Fruit fly (Drosophila melanogaster) whole organism, embryonic: Measurements from ENCODE around the gene net.
A peak's percentile ranks its signal among the peaks of the same experiment; 100 is the strongest.

Source experiments
- Ada2b ChIP-seq: fragments of 200-800 bp; sonication (Bioruptor generic); IDR thresholded peaks from 2 replicates; pipeline ENCODE4 v1.3.6; 2022; ENCODE audit warnings: missing biosample characterization, missing genetic modification characterization
- Antp ChIP-seq: fragments of 200-800 bp; sonication (Bioruptor generic); optimal IDR thresholded peaks from 3 replicates; lab custom pipeline; 2016; ENCODE audit warnings: missing biosample characterization, missing genetic modification characterization
- BtbVII ChIP-seq: fragments of 200-800 bp; sonication (Bioruptor generic); optimal IDR thresholded peaks from 3 replicates; lab custom pipeline; 2017; ENCODE audit warnings: missing biosample characterization, mild to moderate bottlenecking, missing genetic modification characterization
- CG12155 ChIP-seq: fragments of 200-800 bp; sonication (Bioruptor generic); optimal IDR thresholded peaks from 3 replicates; lab custom pipeline; 2016; ENCODE audit warnings: missing biosample characterization, missing genetic modification characterization
- CG12391 ChIP-seq: fragments of 200-800 bp; sonication (Bioruptor generic); optimal IDR thresholded peaks from 3 replicates; lab custom pipeline; 2018; ENCODE audit warnings: missing biosample characterization, mild to moderate bottlenecking, missing genetic modification characterization, moderate library complexity
- CG13894 ChIP-seq: fragments of 200-800 bp; sonication (Bioruptor generic); optimal IDR thresholded peaks from 3 replicates; lab custom pipeline; 2018; ENCODE audit warnings: missing biosample characterization, mild to moderate bottlenecking, missing genetic modification characterization, moderate library complexity
- CG15514 ChIP-seq: fragments of 200-800 bp; sonication (Bioruptor generic); optimal IDR thresholded peaks from 3 replicates; lab custom pipeline; 2017; ENCODE audit warnings: missing biosample characterization, missing genetic modification characterization, mild to moderate bottlenecking, moderate library complexity, missing genetic modification reagents
- CG2199 ChIP-seq: fragments of 200-800 bp; sonication (Bioruptor generic); IDR thresholded peaks from 3 replicates; pipeline ENCODE4 v1.3.6; 2022; ENCODE audit warnings: missing biosample characterization, missing genetic modification characterization
- CG30403 ChIP-seq: fragments of 200-800 bp; sonication (Bioruptor generic); optimal IDR thresholded peaks from 3 replicates; lab custom pipeline; 2016; ENCODE audit warnings: missing biosample characterization, missing genetic modification characterization
- CG3065 ChIP-seq: fragments of 200-800 bp; sonication (Bioruptor generic); optimal IDR thresholded peaks from 2 replicates; lab custom pipeline; 2016; ENCODE audit warnings: missing biosample characterization, missing genetic modification characterization
- CG31441 ChIP-seq: fragments of 200-800 bp; sonication (Bioruptor generic); IDR thresholded peaks from 2 replicates; pipeline ENCODE4 v1.3.6; 2022; ENCODE audit warnings: missing biosample characterization, missing genetic modification characterization
- CG3163 ChIP-seq: fragments of 200-800 bp; sonication (Bioruptor generic); optimal IDR thresholded peaks from 3 replicates; lab custom pipeline; 2016; ENCODE audit warnings: missing biosample characterization, missing genetic modification characterization
- CG32532 ChIP-seq: fragments of 200-800 bp; sonication (Bioruptor generic); IDR thresholded peaks from 2 replicates; pipeline ENCODE4 v1.3.6; 2022; ENCODE audit warnings: missing biosample characterization, missing genetic modification characterization
- CG3407 ChIP-seq: fragments of 200-800 bp; sonication (Bioruptor generic); optimal IDR thresholded peaks from 2 replicates; lab custom pipeline; 2018; ENCODE audit warnings: missing biosample characterization, mild to moderate bottlenecking, missing genetic modification characterization
- CG34376 ChIP-seq: fragments of 200-800 bp; sonication (Bioruptor generic); optimal IDR thresholded peaks from 2 replicates; lab custom pipeline; 2018; ENCODE audit warnings: missing biosample characterization, mild to moderate bottlenecking, missing genetic modification characterization
- CG4424 ChIP-seq: fragments of 200-800 bp; sonication (Bioruptor generic); optimal IDR thresholded peaks from 3 replicates; lab custom pipeline; 2016; ENCODE audit warnings: missing biosample characterization, missing genetic modification characterization
- CG7372 ChIP-seq: fragments of 200-800 bp; sonication (Bioruptor generic); IDR thresholded peaks from 2 replicates; pipeline ENCODE4 v1.3.6; 2022; ENCODE audit warnings: missing biosample characterization, missing genetic modification characterization
- CG8388 ChIP-seq: fragments of 200-800 bp; sonication (Bioruptor generic); optimal IDR thresholded peaks from 2 replicates; lab custom pipeline; 2019; ENCODE audit warnings: missing biosample characterization, mild to moderate bottlenecking, missing genetic modification characterization, moderate library complexity
- CHES-1-like ChIP-seq: fragments of 200-800 bp; sonication (Bioruptor generic); optimal IDR thresholded peaks from 2 replicates; lab custom pipeline; 2016; ENCODE audit warnings: missing biosample characterization, missing genetic modification characterization
- Dbx ChIP-seq: fragments of 200-800 bp; sonication (Bioruptor generic); IDR thresholded peaks from 3 replicates; pipeline ENCODE4 v1.3.6; 2022; ENCODE audit warnings: missing biosample characterization, missing genetic modification characterization
- Gsc ChIP-seq: fragments of 200-800 bp; sonication (Bioruptor generic); IDR thresholded peaks from 2 replicates; pipeline ENCODE4 v1.3.6; 2022; ENCODE audit warnings: missing biosample characterization, missing genetic modification characterization
- Hmr ChIP-seq: fragments of 200-800 bp; sonication (Bioruptor generic); optimal IDR thresholded peaks from 3 replicates; lab custom pipeline; 2017; ENCODE audit warnings: mild to moderate bottlenecking, missing biosample characterization, missing genetic modification reagents, missing genetic modification characterization
- Hsf ChIP-seq: fragments of 200-800 bp; sonication (Bioruptor generic); optimal IDR thresholded peaks from 3 replicates; lab custom pipeline; 2016; ENCODE audit warnings: missing biosample characterization, missing genetic modification characterization
- Mad ChIP-seq: fragments of 200-800 bp; sonication (Bioruptor generic); optimal IDR thresholded peaks from 2 replicates; lab custom pipeline; 2016; ENCODE audit warnings: missing biosample characterization, missing genetic modification characterization
- Mrtf ChIP-seq: fragments of 200-800 bp; sonication (Bioruptor generic); IDR thresholded peaks from 3 replicates; pipeline ENCODE4 v1.3.6; 2022; ENCODE audit warnings: missing biosample characterization, missing genetic modification characterization
- NC2α ChIP-seq: fragments of 200-800 bp; sonication (Bioruptor generic); optimal IDR thresholded peaks from 2 replicates; lab custom pipeline; 2016; ENCODE audit warnings: missing biosample characterization, missing genetic modification characterization
- dysf ChIP-seq: fragments of 200-800 bp; sonication (Bioruptor generic); IDR thresholded peaks from 3 replicates; pipeline ENCODE4 v1.3.6; 2022; ENCODE audit warnings: missing biosample characterization, missing genetic modification characterization
- exex ChIP-seq: fragments of 200-800 bp; sonication (Bioruptor generic); optimal IDR thresholded peaks from 4 replicates; lab custom pipeline; 2018; ENCODE audit warnings: missing biosample characterization, mild to moderate bottlenecking, missing genetic modification characterization, moderate library complexity
- fd96Cb ChIP-seq: fragments of 200-800 bp; sonication (Bioruptor generic); optimal IDR thresholded peaks from 2 replicates; lab custom pipeline; 2018; ENCODE audit warnings: missing biosample characterization, mild to moderate bottlenecking, missing genetic modification characterization, moderate library complexity
- fu2 ChIP-seq: fragments of 200-800 bp; sonication (Bioruptor generic); optimal IDR thresholded peaks from 2 replicates; lab custom pipeline; 2016; ENCODE audit warnings: missing biosample characterization, missing genetic modification characterization
- grau ChIP-seq: fragments of 200-800 bp; optimal IDR thresholded peaks from 3 replicates; lab custom pipeline; 2019; ENCODE audit warnings: missing biosample characterization, mild to moderate bottlenecking, missing genetic modification characterization, moderate library complexity
- gro ChIP-seq: fragments of 200-800 bp; sonication (Bioruptor generic); optimal IDR thresholded peaks from 2 replicates; lab custom pipeline; 2016; ENCODE audit warnings: missing biosample characterization, missing genetic modification characterization
- her ChIP-seq: fragments of 200-800 bp; sonication (Bioruptor generic); optimal IDR thresholded peaks from 2 replicates; lab custom pipeline; 2016; ENCODE audit warnings: missing biosample characterization, missing genetic modification characterization
- ind ChIP-seq: fragments of 200-800 bp; sonication (Bioruptor generic); optimal IDR thresholded peaks from 3 replicates; lab custom pipeline; 2016; ENCODE audit warnings: missing biosample characterization, missing genetic modification characterization
- lab ChIP-seq: fragments of 200-800 bp; sonication (Bioruptor generic); optimal IDR thresholded peaks from 3 replicates; lab custom pipeline; 2017; ENCODE audit warnings: missing biosample characterization, missing genetic modification characterization, mild to moderate bottlenecking, moderate library complexity, missing genetic modification reagents
- lbe ChIP-seq: fragments of 200-800 bp; sonication (Bioruptor generic); optimal IDR thresholded peaks from 2 replicates; lab custom pipeline; 2016; ENCODE audit warnings: missing biosample characterization, mild to moderate bottlenecking, missing genetic modification characterization
- lmd ChIP-seq: fragments of 200-800 bp; sonication (Bioruptor generic); IDR thresholded peaks from 2 replicates; pipeline ENCODE4 v1.3.6; 2022; ENCODE audit warnings: missing biosample characterization, missing genetic modification characterization
- mam ChIP-seq: fragments of 200-800 bp; sonication (Bioruptor generic); optimal IDR thresholded peaks from 3 replicates; lab custom pipeline; 2016; ENCODE audit warnings: missing biosample characterization, missing genetic modification characterization
- odd ChIP-seq: fragments of 200-800 bp; sonication (Bioruptor generic); optimal IDR thresholded peaks from 2 replicates; lab custom pipeline; 2017; ENCODE audit warnings: missing biosample characterization, mild to moderate bottlenecking, missing genetic modification characterization
- onecut ChIP-seq: fragments of 200-800 bp; sonication (Bioruptor generic); IDR thresholded peaks from 2 replicates; pipeline ENCODE4 v1.3.6; 2022; ENCODE audit warnings: missing biosample characterization, missing genetic modification characterization
- pan ChIP-seq, 4 experiments: fragments of >200 bp in 3 of 4; fragments of 200-800 bp in 1 of 4; sonication (Bioruptor generic) in 1 of 4; optimal IDR thresholded peaks in 3 of 4; IDR thresholded peaks in 1 of 4; 2 replicates each; pipeline versions ENCODE4 v1.3.6 to Lab custom; 2017 to 2022; ENCODE audit warnings: missing biosample characterization in 2 of 4, missing genetic modification characterization in 2 of 4, mixed read lengths in 1 of 4
- phol ChIP-seq: fragments of 200-800 bp; sonication (Bioruptor generic); optimal IDR thresholded peaks from 3 replicates; lab custom pipeline; 2018; ENCODE audit warnings: missing biosample characterization, mild to moderate bottlenecking, missing genetic modification characterization, moderate library complexity
- pnt ChIP-seq: fragments of 200-800 bp; sonication (Bioruptor generic); optimal IDR thresholded peaks from 3 replicates; lab custom pipeline; 2016; ENCODE audit warnings: missing biosample characterization, missing genetic modification characterization
- row ChIP-seq: fragments of 200-800 bp; sonication (Bioruptor generic); IDR thresholded peaks from 3 replicates; pipeline ENCODE4 v1.3.6; 2022; ENCODE audit warnings: missing biosample characterization, missing genetic modification characterization
- sd ChIP-seq: fragments of 200-800 bp; sonication (Bioruptor generic); optimal IDR thresholded peaks from 3 replicates; lab custom pipeline; 2018; ENCODE audit warnings: missing biosample characterization, mild to moderate bottlenecking, missing genetic modification characterization, moderate library complexity
- twi ChIP-seq: fragments of 200-800 bp; optimal IDR thresholded peaks from 2 replicates; lab custom pipeline; 2019; ENCODE audit warnings: missing biosample characterization, mild to moderate bottlenecking, missing genetic modification characterization, moderate library complexity
- unc-4 ChIP-seq: fragments of 200-800 bp; sonication (Bioruptor generic); IDR thresholded peaks from 2 replicates; pipeline ENCODE4 v1.3.6; 2022; ENCODE audit warnings: missing biosample characterization, missing genetic modification characterization; ENCODE audit not compliant: partially characterized antibody
- vvl ChIP-seq: fragments of 200-800 bp; sonication (Bioruptor generic); IDR thresholded peaks from 2 replicates; pipeline ENCODE4 v1.3.6; 2022; ENCODE audit warnings: missing biosample characterization, missing genetic modification characterization
- zen2 ChIP-seq: fragments of 200-800 bp; sonication (Bioruptor generic); IDR thresholded peaks from 3 replicates; pipeline ENCODE4 v1.3.6; 2022; ENCODE audit warnings: missing biosample characterization, missing genetic modification characterization; ENCODE audit not compliant: partially characterized antibody

The net gene

dm6 chr2L:72752-73435 is 14.3 kb downstream of the net start (continued):
- TF ChIP-seq lab (peak; percentile 66), BtbVII (peak; percentile 4), NC2α (GFP tag; lab: Kevin White, UChicago) (peak; percentile 1), CHES-1-like (peak; percentile 67), zen2 (peak; percentile 64; the same call in 2 of the 3 replicates), her (peak; percentile 38), CG7372 (GFP tag; lab: Robert Waterston, UW) (peak; percentile 22; the same call in 1 of the 2 replicates), Mrtf (GFP tag; lab: Robert Waterston, UW) (peak; percentile 64; the same call in 2 of the 3 replicates), exex (tag; lab: Kevin White, UChicago) (peak; percentile 79), grau (tag; lab: Kevin White, UChicago) (peak; percentile 32), CG13894 (tag; lab: Kevin White, UChicago) (peak; percentile 91), sd (tag; lab: Kevin White, UChicago) (peak; percentile 49), pnt (GFP tag; lab: Kevin White, UChicago) (no peak), Hmr (GFP tag; lab: Kevin White, UChicago) (peak; percentile 70), CG15514 (GFP tag; lab: Kevin White, UChicago) (peak; percentile 75), CG31441 (GFP tag; lab: Robert Waterston, UW) (no peak), CG2199 (GFP tag; lab: Robert Waterston, UW) (0 out of 3 replicates have a peak, but pooled peaks have one; percentile 62), phol (tag; lab: Kevin White, UChicago) (peak; percentile 9), dysf (peak; percentile 62; the same call in 2 of the 3 replicates), lmd (GFP tag; lab: Robert Waterston, UW) (peak; percentile 25; the same call in 1 of the 2 replicates), fd96Cb (tag; lab: Kevin White, UChicago) (no peak), Gsc (GFP tag; lab: Robert Waterston, UW) (no peak), twi (no peak), CG34376 (GFP tag; lab: Kevin White, UChicago) (peak; percentile 4), CG8388 (GFP tag; lab: Kevin White, UChicago) (no peak), odd (GFP tag; lab: Kevin White, UChicago) (no peak), CG4424 (peak; percentile 16), row (no peak; the same call in 2 of the 3 replicates), unc-4 (GFP tag; lab: Robert Waterston, UW) (peak; percentile 66), gro (GFP tag; lab: Kevin White, UChicago) (peak; percentile 66), CG3163 (GFP tag; lab: Kevin White, UChicago) (peak; percentile 29), onecut (peak; percentile 41), CG3065 (no peak), fu2 (peak; percentile 0), mam (GFP tag; lab: Kevin White, UChicago) (peak; percentile 25), ind (GFP tag; lab: Kevin White, UChicago) (peak; percentile 33), CG3407 (GFP tag; lab: Kevin White, UChicago) (no peak), Mad (GFP tag; lab: Kevin White, UChicago) (peak; percentile 18), Dbx (GFP tag; lab: Robert Waterston, UW) (peak; percentile 83), lbe (GFP tag; lab: Kevin White, UChicago) (peak; percentile 31), vvl (GFP tag; lab: Robert Waterston, UW) (peak; percentile 88), CG30403 (GFP tag; lab: Kevin White, UChicago) (peak; percentile 65), CG32532 (GFP tag; lab: Robert Waterston, UW) (peak; percentile 82; the same call in 1 of the 2 replicates), Hsf (GFP tag; lab: Kevin White, UChicago) (peak; percentile 18), pan (optimal IDR thresholded peaks at IDR 0.05; lab: Kevin White, UChicago) (no peak), pan (GFP tag; optimal IDR thresholded peaks at IDR 0.05 in 1 of 2, IDR thresholded peaks at IDR 0.05 in 1 of 2) (peak in 1 of 2 experiments; percentile 49), CG12155 (GFP tag; lab: Kevin White, UChicago) (peak; percentile 95), Antp (GFP tag; lab: Kevin White, UChicago) (peak; percentile 51), Ada2b (GFP tag; lab: Robert Waterston, UW) (no peak), CG12391 (tag; lab: Kevin White, UChicago) (peak; percentile 24)
